Worm (Caenorhabditis elegans) whole organism, mixed stage, embryonic: ENCODE results near the gene osm-12.

ENCODE experiments used
- M03D4.4 ChIP-seq: sonication (generic microtip); optimal IDR thresholded peaks from 2 replicates; lab custom pipeline; 2017; ENCODE audit warnings: mild to moderate bottlenecking, missing genetic modification characterization, missing compliant biosample characterization
- blmp-1 ChIP-seq: fragments of 150-350 bp; optimal IDR thresholded peaks from 2 replicates; lab custom pipeline; 2014; ENCODE audit warnings: missing biosample characterization, missing genetic modification characterization
- ceh-39 ChIP-seq: fragments of 150-350 bp; optimal IDR thresholded peaks from 2 replicates; lab custom pipeline; 2014; ENCODE audit warnings: missing biosample characterization, missing genetic modification characterization
- ceh-43 ChIP-seq: fragments of 200-800 bp; sonication (Bioruptor generic); optimal IDR thresholded peaks from 2 replicates; lab custom pipeline; 2018; ENCODE audit warnings: mild to moderate bottlenecking, missing genetic modification characterization, moderate library complexity, missing compliant biosample characterization
- ceh-83 ChIP-seq: fragments of 200-800 bp; sonication (Bioruptor generic); optimal IDR thresholded peaks from 2 replicates; lab custom pipeline; 2018; ENCODE audit warnings: mild to moderate bottlenecking, missing genetic modification characterization, missing compliant biosample characterization
- ces-1 ChIP-seq: fragments of 150-350 bp; optimal IDR thresholded peaks from 2 replicates; lab custom pipeline; 2014; ENCODE audit warnings: missing biosample characterization, missing genetic modification reagents, missing genetic modification characterization
- cnd-1 ChIP-seq: fragments of 200-800 bp; sonication (Bioruptor generic); optimal IDR thresholded peaks from 2 replicates; lab custom pipeline; 2018; ENCODE audit warnings: mild to moderate bottlenecking, missing genetic modification characterization, missing compliant biosample characterization
- drap-1 ChIP-seq: fragments of 200-800 bp; sonication (Bioruptor generic); optimal IDR thresholded peaks from 3 replicates; lab custom pipeline; 2018; ENCODE audit warnings: mild to moderate bottlenecking, missing genetic modification characterization, missing compliant biosample characterization
- elt-3 ChIP-seq: fragments of 150-350 bp; optimal IDR thresholded peaks from 2 replicates; lab custom pipeline; 2014; ENCODE audit warnings: missing biosample characterization, missing genetic modification characterization
- ham-2 ChIP-seq: fragments of 200-800 bp; sonication (Bioruptor generic); optimal IDR thresholded peaks from 2 replicates; lab custom pipeline; 2018; ENCODE audit warnings: mild to moderate bottlenecking, missing genetic modification characterization, missing compliant biosample characterization
- hlh-1 ChIP-seq: fragments of 150-350 bp; optimal IDR thresholded peaks from 2 replicates; lab custom pipeline; 2014; ENCODE audit warnings: missing biosample characterization, missing genetic modification reagents, missing genetic modification characterization
- lin-13 ChIP-seq: fragments of 150-350 bp; optimal IDR thresholded peaks from 2 replicates; lab custom pipeline; 2014; ENCODE audit warnings: missing biosample characterization, missing genetic modification characterization
- lin-32 ChIP-seq: fragments of 200-800 bp; sonication (Bioruptor generic); optimal IDR thresholded peaks from 2 replicates; lab custom pipeline; 2018; ENCODE audit warnings: mild to moderate bottlenecking, missing genetic modification characterization, missing compliant biosample characterization
- lsy-2 ChIP-seq: fragments of 150-350 bp; optimal IDR thresholded peaks from 2 replicates; lab custom pipeline; 2014; ENCODE audit warnings: missing biosample characterization, missing genetic modification characterization
- mab-5 ChIP-seq: fragments of 150-350 bp; optimal IDR thresholded peaks from 2 replicates; lab custom pipeline; 2014; ENCODE audit warnings: missing biosample characterization, missing genetic modification characterization
- mep-1 ChIP-seq: fragments of 150-350 bp; optimal IDR thresholded peaks from 2 replicates; lab custom pipeline; 2017; ENCODE audit warnings: missing biosample characterization, missing genetic modification reagents, missing genetic modification characterization, inconsistent platforms
- mls-2 ChIP-seq: sonication (generic microtip); optimal IDR thresholded peaks from 2 replicates; lab custom pipeline; 2016; ENCODE audit warnings: mild to moderate bottlenecking, missing genetic modification characterization, moderate library complexity, missing compliant biosample characterization
- nhr-12 ChIP-seq: fragments of 150-350 bp; optimal IDR thresholded peaks from 2 replicates; lab custom pipeline; 2014; ENCODE audit warnings: missing biosample characterization, missing genetic modification characterization
- nhr-2 ChIP-seq: fragments of 150-350 bp; optimal IDR thresholded peaks from 2 replicates; lab custom pipeline; 2014; ENCODE audit warnings: missing biosample characterization, missing genetic modification characterization
- nhr-237 ChIP-seq: fragments of 150-350 bp; optimal IDR thresholded peaks from 2 replicates; lab custom pipeline; 2014; ENCODE audit warnings: missing biosample characterization, missing genetic modification characterization
- nhr-28 ChIP-seq: fragments of 150-350 bp; optimal IDR thresholded peaks from 2 replicates; lab custom pipeline; 2014; ENCODE audit warnings: missing biosample characterization, missing genetic modification characterization
- nhr-76 ChIP-seq: sonication (generic microtip); optimal IDR thresholded peaks from 2 replicates; lab custom pipeline; 2017; ENCODE audit warnings: missing biosample characterization, missing genetic modification characterization
- pha-4 ChIP-seq: fragments of 150-350 bp; optimal IDR thresholded peaks from 2 replicates; lab custom pipeline; 2018; ENCODE audit warnings: missing biosample characterization, missing genetic modification reagents, missing genetic modification characterization
- sem-2 ChIP-seq: fragments of 200-800 bp; sonication (Bioruptor generic); optimal IDR thresholded peaks from 2 replicates; lab custom pipeline; 2018; ENCODE audit warnings: mild to moderate bottlenecking, missing genetic modification characterization, missing compliant biosample characterization
- snpc-4 ChIP-seq: fragments of 150-350 bp; optimal IDR thresholded peaks from 2 replicates; lab custom pipeline; 2014; ENCODE audit warnings: missing biosample characterization, missing genetic modification characterization
- sptf-1 ChIP-seq: sonication (generic microtip); optimal IDR thresholded peaks from 2 replicates; lab custom pipeline; 2017; ENCODE audit warnings: mild to moderate bottlenecking, missing genetic modification characterization, moderate library complexity, missing compliant biosample characterization
- tbx-8 ChIP-seq: fragments of 200-800 bp; sonication (Bioruptor generic); optimal IDR thresholded peaks from 2 replicates; lab custom pipeline; 2018; ENCODE audit warnings: mild to moderate bottlenecking, missing genetic modification characterization, moderate library complexity, missing compliant biosample characterization
- unc-120 ChIP-seq: sonication (generic microtip); optimal IDR thresholded peaks from 2 replicates; lab custom pipeline; 2017; ENCODE audit warnings: missing genetic modification characterization, missing compliant biosample characterization; ENCODE audit not compliant: poor library complexity, severe bottlenecking
- unc-39 ChIP-seq: fragments of 150-350 bp; optimal IDR thresholded peaks from 2 replicates; lab custom pipeline; 2014; ENCODE audit warnings: missing biosample characterization, missing genetic modification characterization
- unc-62 ChIP-seq: fragments of 150-350 bp; optimal IDR thresholded peaks from 2 replicates; lab custom pipeline; 2014; ENCODE audit warnings: missing biosample characterization, missing genetic modification reagents, missing genetic modification characterization
- ztf-11 ChIP-seq: fragments of 150-350 bp; optimal IDR thresholded peaks from 2 replicates; lab custom pipeline; 2014; ENCODE audit warnings: missing biosample characterization, missing genetic modification characterization

The osm-12 gene

DNA sequence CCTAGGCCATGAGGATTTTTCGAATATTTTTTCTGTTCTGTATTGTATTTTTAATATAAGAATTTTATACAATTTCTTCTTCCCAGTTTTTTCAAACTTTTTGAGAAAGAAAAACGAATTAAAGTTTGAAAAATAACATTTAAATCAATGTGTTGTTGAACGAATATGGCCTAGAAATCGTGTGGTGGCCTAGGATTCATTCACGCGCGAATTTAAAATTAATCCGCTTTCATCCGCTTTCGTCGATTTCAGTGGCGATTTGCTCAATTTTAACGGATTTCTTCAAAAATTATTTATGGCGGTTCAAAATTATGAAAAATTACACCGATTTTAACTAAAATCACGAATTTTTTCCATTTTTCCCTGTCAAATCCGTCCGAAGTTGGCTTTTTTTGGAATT, 45.0 kb upstream of the osm-12 start:
- TF ChIP-seq unc-62 (GFP tag; lab: Kevin White, UChicago), result no peak
- no peak for TF ChIP-seq blmp-1 (tag; lab: Kevin White, UChicago)
- no peak for TF ChIP-seq lin-13 (tag; lab: Kevin White, UChicago)
- TF ChIP-seq nhr-237, result no peak
- TF ChIP-seq unc-39 (tag; lab: Kevin White, UChicago), result no peak
- TF ChIP-seq mab-5 (tag; lab: Kevin White, UChicago), result no peak
- no peak for TF ChIP-seq ceh-39
- no peak for TF ChIP-seq pha-4
- TF ChIP-seq nhr-28, result no peak
- no peak for TF ChIP-seq M03D4.4 (tag; lab: Kevin White, UChicago)
- no peak for TF ChIP-seq ces-1
- TF ChIP-seq cnd-1 (tag; lab: Kevin White, UChicago), result no peak
- TF ChIP-seq sptf-1 (tag; lab: Kevin White, UChicago), result no peak
- TF ChIP-seq nhr-2 (tag; lab: Kevin White, UChicago), result no peak
- TF ChIP-seq snpc-4 (tag; lab: Kevin White, UChicago), result no peak
- no peak for TF ChIP-seq ztf-11 (tag; lab: Kevin White, UChicago)
- TF ChIP-seq unc-120 (tag; lab: Kevin White, UChicago), result no peak
- no peak for TF ChIP-seq lin-32 (GFP tag; lab: Kevin White, UChicago)

DNA sequence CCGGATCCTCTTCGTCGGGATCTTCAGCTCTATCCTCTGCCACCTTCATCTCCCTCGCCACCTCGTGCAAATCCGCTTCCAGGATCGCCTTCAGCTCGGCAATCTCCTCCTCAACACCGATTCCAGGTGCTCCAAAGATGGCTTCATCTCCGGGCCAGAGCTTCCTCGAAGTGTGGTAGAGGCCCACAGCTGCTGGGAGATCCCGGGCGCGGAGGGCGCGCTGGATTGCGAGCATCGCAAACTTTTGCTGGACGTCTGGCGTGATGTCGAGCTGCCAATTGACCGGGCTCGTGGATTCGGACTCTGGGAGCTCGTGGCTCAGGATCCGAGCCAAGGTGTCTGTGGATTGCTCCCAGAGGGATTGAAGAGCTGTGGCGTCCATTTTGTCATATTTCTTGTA, 43.2 kb upstream of the osm-12 start:
- TF ChIP-seq sptf-1 (tag; lab: Kevin White, UChicago) (no peak), lin-13 (tag; lab: Kevin White, UChicago) (no peak), lsy-2 (no peak), nhr-28 (no peak)

DNA sequence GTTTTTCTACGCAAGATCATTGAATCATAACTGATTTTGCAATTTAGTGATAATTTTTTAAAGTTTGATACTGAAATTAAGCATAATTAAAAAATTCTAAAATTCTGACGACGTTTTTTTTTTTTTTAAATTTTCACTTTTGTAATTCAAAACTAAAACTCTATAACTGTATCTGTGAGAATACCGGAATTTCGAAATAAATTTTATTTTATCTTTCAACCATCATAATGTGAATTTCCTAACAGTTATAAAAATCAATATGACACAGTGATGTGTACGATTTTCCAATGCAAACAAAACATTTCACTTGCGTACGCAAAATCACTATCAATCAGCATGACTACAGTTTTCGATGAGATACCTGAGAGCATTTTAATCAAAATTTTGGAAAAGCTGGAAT, 33.6 kb upstream of the osm-12 start, which contains the start of the genes grl-15 and fbxa-89:
TSS of gene grl-15 (minus strand) at position 101 of the 400 bp plus-strand sequence.
TSS of gene fbxa-89 (plus strand) at position 271 of the 400 bp plus-strand sequence.
- TF ChIP-seq snpc-4 (tag; lab: Kevin White, UChicago) (no peak), drap-1 (no peak), nhr-76 (tag; lab: Kevin White, UChicago) (no peak), unc-120 (tag; lab: Kevin White, UChicago) (no peak), elt-3 (tag; lab: Kevin White, UChicago) (no peak), lsy-2 (no peak), sptf-1 (tag; lab: Kevin White, UChicago) (no peak), mep-1 (tag; lab: Kevin White, UChicago) (no peak), unc-62 (GFP tag; lab: Kevin White, UChicago) (no peak), hlh-1 (tag; lab: Kevin White, UChicago) (no peak)

DNA sequence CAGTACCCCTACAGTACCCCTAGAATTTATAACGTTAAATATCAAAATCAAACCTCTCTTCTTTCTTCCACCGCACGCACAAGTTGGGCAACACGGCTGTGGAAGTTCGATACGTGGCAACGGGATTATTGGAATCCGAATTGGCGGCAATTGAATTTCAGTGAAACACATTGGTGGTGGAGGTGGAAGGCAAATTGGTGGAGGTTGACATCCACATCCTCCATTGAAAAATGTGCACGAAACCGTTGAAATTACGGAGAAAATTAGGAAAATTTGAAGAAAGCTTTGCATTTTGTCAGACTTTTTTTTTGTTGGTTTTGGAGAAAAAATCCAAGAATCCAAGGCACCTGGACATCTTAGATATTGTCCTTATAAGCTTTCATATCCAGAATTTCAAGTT, 33.0 kb upstream of the osm-12 start:
- no peak for TF ChIP-seq ceh-39
- TF ChIP-seq ztf-11 (tag; lab: Kevin White, UChicago), result no peak
- TF ChIP-seq drap-1, result no peak
- TF ChIP-seq unc-120 (tag; lab: Kevin White, UChicago), result no peak
- no peak for TF ChIP-seq tbx-8 (GFP tag; lab: Kevin White, UChicago)
- no peak for TF ChIP-seq nhr-76 (tag; lab: Kevin White, UChicago)
- no peak for TF ChIP-seq cnd-1 (tag; lab: Kevin White, UChicago)
- TF ChIP-seq lin-32 (GFP tag; lab: Kevin White, UChicago), result no peak
- no peak for TF ChIP-seq mls-2 (tag; lab: Kevin White, UChicago)
- TF ChIP-seq ham-2 (GFP tag; lab: Kevin White, UChicago), result no peak
- no peak for TF ChIP-seq sptf-1 (tag; lab: Kevin White, UChicago)
- TF ChIP-seq M03D4.4 (tag; lab: Kevin White, UChicago), result no peak
- TF ChIP-seq blmp-1 (tag; lab: Kevin White, UChicago), result no peak
- TF ChIP-seq nhr-12, result no peak

DNA sequence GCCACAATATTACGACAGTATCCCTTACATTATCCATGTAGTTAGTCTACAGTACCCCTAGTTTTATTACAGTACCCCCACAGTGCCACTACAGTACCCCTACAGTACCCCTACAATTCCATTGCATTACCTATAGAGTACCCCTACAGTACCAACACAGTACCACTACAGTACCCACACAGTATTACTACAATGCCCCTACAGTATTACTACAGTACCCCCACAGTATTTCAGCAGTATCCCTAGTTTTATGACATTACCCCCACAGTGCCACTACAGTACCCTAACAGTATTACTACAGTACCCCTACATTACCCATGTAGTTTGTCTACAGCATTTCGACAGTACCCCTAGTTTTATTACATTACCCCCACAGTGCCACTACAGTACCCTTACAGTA, 31.2 kb upstream of the osm-12 start:
- TF ChIP-seq blmp-1 (tag; lab: Kevin White, UChicago), result no peak
- peak; percentile 51 for TF ChIP-seq sptf-1 (tag; lab: Kevin White, UChicago)
- TF ChIP-seq lsy-2, result peak; percentile 17
- peak; percentile 40 for TF ChIP-seq lin-32 (GFP tag; lab: Kevin White, UChicago)
- TF ChIP-seq, all 35 proteins: peak for 3

DNA sequence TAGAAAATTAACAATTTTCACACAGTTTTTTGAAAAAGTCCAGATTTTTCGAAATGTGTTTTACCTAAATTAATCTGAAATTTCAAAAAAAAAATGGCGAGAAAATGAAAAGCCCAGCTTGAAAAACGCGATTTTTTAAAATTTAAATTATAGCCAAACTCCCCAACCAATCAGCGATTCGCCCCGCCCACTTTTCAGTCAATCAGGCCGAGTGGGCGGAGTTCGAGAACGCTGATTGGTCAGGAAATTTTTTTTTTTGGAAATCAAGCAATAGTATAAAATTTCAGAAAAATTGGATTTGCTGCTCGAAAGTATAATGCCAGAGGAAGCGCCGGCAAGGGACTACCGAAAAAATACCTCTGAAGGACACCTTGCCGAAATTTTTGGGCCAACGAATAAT, 29.2 kb upstream of the osm-12 start:
- no peak for TF ChIP-seq ceh-83 (GFP tag; lab: Kevin White, UChicago)
- TF ChIP-seq mls-2 (tag; lab: Kevin White, UChicago), result no peak
- no peak for TF ChIP-seq blmp-1 (tag; lab: Kevin White, UChicago)
- TF ChIP-seq mab-5 (tag; lab: Kevin White, UChicago), result no peak
- no peak for TF ChIP-seq hlh-1 (tag; lab: Kevin White, UChicago)
- no peak for TF ChIP-seq sem-2 (GFP tag; lab: Kevin White, UChicago)
- no peak for TF ChIP-seq cnd-1 (tag; lab: Kevin White, UChicago)
- no peak for TF ChIP-seq snpc-4 (tag; lab: Kevin White, UChicago)
- TF ChIP-seq pha-4, result no peak
- TF ChIP-seq nhr-237, result no peak
- no peak for TF ChIP-seq ztf-11 (tag; lab: Kevin White, UChicago)
- no peak for TF ChIP-seq mep-1 (tag; lab: Kevin White, UChicago)
- no peak for TF ChIP-seq nhr-12
- no peak for TF ChIP-seq ces-1
- TF ChIP-seq ceh-43 (GFP tag; lab: Kevin White, UChicago), result no peak
- TF ChIP-seq elt-3 (tag; lab: Kevin White, UChicago), result no peak
- no peak for TF ChIP-seq nhr-2 (tag; lab: Kevin White, UChicago)
